Worm (Caenorhabditis elegans): ENCODE measurements around the gene ceh-91.

DNA sequence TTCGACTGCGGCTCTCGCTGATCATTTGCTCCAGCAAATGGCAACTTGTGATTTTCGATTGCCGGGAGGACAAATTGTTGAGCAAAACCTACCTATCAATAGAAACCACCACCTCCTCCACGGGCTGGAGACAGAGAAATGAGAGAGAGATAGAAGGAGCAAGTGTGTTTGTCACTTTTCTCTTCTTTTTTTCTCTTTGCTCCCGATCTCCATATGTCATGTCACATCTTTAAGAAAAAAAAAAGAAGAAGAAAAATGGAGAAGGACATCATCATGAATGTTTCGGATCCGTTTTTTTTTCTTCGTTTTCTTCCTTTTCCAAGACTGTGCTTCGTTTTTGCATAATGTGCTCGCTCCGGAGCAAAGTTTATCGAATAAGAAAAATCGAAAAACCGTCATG, 44.2 kb downstream of the ceh-91 start:
- no peak for TF ChIP-seq sea-2 (GFP tag; IDR thresholded peaks at IDR 0.05)
- TF ChIP-seq gei-17 (GFP tag; optimal IDR thresholded peaks at IDR 0.05), result no peak
- no peak for TF ChIP-seq madf-8 (GFP tag; conservative IDR thresholded peaks at IDR 0.05)
- TF ChIP-seq ztf-28 (GFP tag; IDR thresholded peaks at IDR 0.05), result no peak
- no peak for TF ChIP-seq fkh-3 (tag; optimal IDR thresholded peaks at IDR 0.05)
- TF ChIP-seq akir-1 (GFP tag; optimal IDR thresholded peaks at IDR 0.05), result no peak
- no peak for TF ChIP-seq snpc-4 (GFP tag; optimal IDR thresholded peaks at IDR 0.05)
- TF ChIP-seq snpc-4 (tag; optimal IDR thresholded peaks at IDR 0.05), result no peak
- TF ChIP-seq madf-10 (tag; optimal IDR thresholded peaks at IDR 0.05), result no peak
- no peak for TF ChIP-seq ztf-18 (tag; optimal IDR thresholded peaks at IDR 0.05)
- TF ChIP-seq madf-6 (GFP tag; IDR thresholded peaks at IDR 0.05), result no peak
